Worm (Caenorhabditis elegans) whole organism, young adult: ENCODE measurements around the gene best-13.

Experiments used
- B0336.3 ChIP-seq: fragments of 200-800 bp; sonication (Bioruptor generic); IDR thresholded peaks from 2 replicates; pipeline ENCODE4 v1.3.6; 2022; ENCODE audit warnings: missing genetic modification characterization, missing compliant biosample characterization
- F22D6.2 ChIP-seq: sonication (generic microtip); optimal IDR thresholded peaks from 2 replicates; lab custom pipeline; 2016; ENCODE audit warnings: mild to moderate bottlenecking, missing genetic modification characterization, missing compliant biosample characterization
- F39B2.1 ChIP-seq: fragments of 200-800 bp; sonication (Bioruptor generic); IDR thresholded peaks from 2 replicates; pipeline ENCODE4 v1.3.6; 2022; ENCODE audit warnings: missing genetic modification reagents, missing genetic modification characterization, missing compliant biosample characterization
- K11D2.4 ChIP-seq: fragments of 200-800 bp; sonication (Bioruptor generic); IDR thresholded peaks from 2 replicates; pipeline ENCODE4 v1.3.6; 2022; ENCODE audit warnings: missing genetic modification reagents, missing genetic modification characterization, missing compliant biosample characterization
- T26A5.8 ChIP-seq: sonication (generic microtip); optimal IDR thresholded peaks from 2 replicates; lab custom pipeline; 2016; ENCODE audit warnings: missing genetic modification characterization, missing compliant biosample characterization
- ZK185.1 ChIP-seq: sonication (generic microtip); optimal IDR thresholded peaks from 2 replicates; lab custom pipeline; 2016; ENCODE audit warnings: mild to moderate bottlenecking, missing genetic modification characterization, missing compliant biosample characterization; ENCODE audit not compliant: poor library complexity, severe bottlenecking
- akir-1 ChIP-seq: fragments of 200-800 bp; sonication (Bioruptor generic); optimal IDR thresholded peaks from 2 replicates; lab custom pipeline; 2018; ENCODE audit warnings: mild to moderate bottlenecking, missing genetic modification characterization, moderate library complexity, missing compliant biosample characterization
- ama-1 ChIP-seq, 3 experiments: fragments of 150-350 bp in 1 of 3; sonication (generic microtip) in 2 of 3; optimal IDR thresholded peaks; 2 replicates each; lab custom pipeline; 2014 to 2018; ENCODE audit warnings: missing biosample characterization in 2 of 3, missing genetic modification characterization in 2 of 3, missing genetic modification reagents in 2 of 3
- attf-3 ChIP-seq: fragments of 200-800 bp; sonication (Bioruptor generic); conservative IDR thresholded peaks from 2 replicates; pipeline ENCODE4 v1.3.6; 2022; ENCODE audit warnings: missing genetic modification reagents, missing genetic modification characterization, missing compliant biosample characterization
- bed-1 ChIP-seq: fragments of 200-800 bp; sonication (Bioruptor generic); IDR thresholded peaks from 2 replicates; pipeline ENCODE4 v1.3.6; 2022; ENCODE audit warnings: missing genetic modification reagents, missing genetic modification characterization, missing compliant biosample characterization
- ceh-79 ChIP-seq: sonication (generic microtip); optimal IDR thresholded peaks from 2 replicates; lab custom pipeline; 2017; ENCODE audit warnings: mild to moderate bottlenecking, missing genetic modification characterization, missing compliant biosample characterization
- ceh-91 ChIP-seq: fragments of 200-800 bp; sonication (Bioruptor generic); IDR thresholded peaks from 2 replicates; pipeline ENCODE4 v1.3.6; 2022; ENCODE audit warnings: missing genetic modification reagents, missing genetic modification characterization, missing compliant biosample characterization
- chd-7 ChIP-seq: sonication (generic microtip); optimal IDR thresholded peaks from 2 replicates; lab custom pipeline; 2016; ENCODE audit warnings: mild to moderate bottlenecking, missing genetic modification characterization, moderate library complexity, missing compliant biosample characterization
- dox-1 ChIP-seq: fragments of 200-800 bp; sonication (Bioruptor generic); IDR thresholded peaks from 2 replicates; pipeline ENCODE4 v1.3.6; 2022; ENCODE audit warnings: missing genetic modification reagents, missing genetic modification characterization, missing compliant biosample characterization
- dpl-1 ChIP-seq: fragments of 150-350 bp; optimal IDR thresholded peaks from 2 replicates; lab custom pipeline; 2014; ENCODE audit warnings: missing biosample characterization, missing genetic modification reagents, missing genetic modification characterization
- efl-1 ChIP-seq: fragments of 150-350 bp; optimal IDR thresholded peaks from 2 replicates; lab custom pipeline; 2014; ENCODE audit warnings: missing biosample characterization, missing genetic modification reagents, missing genetic modification characterization
- egl-44 ChIP-seq: fragments of 200-800 bp; sonication (Bioruptor generic); IDR thresholded peaks from 2 replicates; pipeline ENCODE4 v1.3.6; 2022; ENCODE audit warnings: missing genetic modification reagents, missing genetic modification characterization, missing compliant biosample characterization
- egrh-3 ChIP-seq: fragments of 200-800 bp; sonication (Bioruptor generic); IDR thresholded peaks from 2 replicates; pipeline ENCODE4 v1.3.6; 2022; ENCODE audit warnings: missing genetic modification reagents, missing genetic modification characterization, missing compliant biosample characterization
- ets-4 ChIP-seq: fragments of 200-800 bp; sonication (Bioruptor generic); optimal IDR thresholded peaks from 2 replicates; lab custom pipeline; 2018; ENCODE audit warnings: mild to moderate bottlenecking, missing genetic modification characterization, missing compliant biosample characterization
- him-1 ChIP-seq: sonication (generic microtip); optimal IDR thresholded peaks from 2 replicates; lab custom pipeline; 2016; ENCODE audit warnings: missing genotype, missing genetic modification reagents, missing genetic modification characterization, missing compliant biosample characterization
- hrde-1 ChIP-seq: sonication (generic microtip); optimal IDR thresholded peaks from 2 replicates; lab custom pipeline; 2016; ENCODE audit warnings: missing genetic modification characterization, mild to moderate bottlenecking, missing compliant biosample characterization, moderate library complexity, missing genotype, missing genetic modification reagents, borderline replicate concordance
- let-526 ChIP-seq: fragments of 200-800 bp; sonication (Bioruptor generic); IDR thresholded peaks from 2 replicates; pipeline ENCODE4 v1.3.6; 2022; ENCODE audit warnings: missing genetic modification reagents, missing genetic modification characterization, missing compliant biosample characterization
- lin-35 ChIP-seq, 3 experiments: fragments of 150-350 bp in 2 of 3; sonication (generic microtip) in 1 of 3; optimal IDR thresholded peaks; 2 replicates each; lab custom pipeline; 2014 to 2018; ENCODE audit warnings: missing biosample characterization in 3 of 3, missing genetic modification characterization in 3 of 3, missing genetic modification reagents in 3 of 3
- lin-40 ChIP-seq: sonication (generic microtip); optimal IDR thresholded peaks from 2 replicates; lab custom pipeline; 2016; ENCODE audit warnings: missing genetic modification characterization, mild to moderate bottlenecking, missing compliant biosample characterization, missing genotype, missing genetic modification reagents
- lsl-1 ChIP-seq: fragments of 200-800 bp; sonication (Bioruptor generic); optimal IDR thresholded peaks from 2 replicates; lab custom pipeline; 2018; ENCODE audit warnings: mild to moderate bottlenecking, missing genetic modification characterization, moderate library complexity, missing compliant biosample characterization
- lsy-27 ChIP-seq: sonication (generic microtip); optimal IDR thresholded peaks from 2 replicates; lab custom pipeline; 2017; ENCODE audit warnings: missing genetic modification characterization, mild to moderate bottlenecking, missing compliant biosample characterization, antibody characterized with exemption, missing genotype, borderline replicate concordance; ENCODE audit not compliant: insufficient read depth
- madf-3 ChIP-seq: fragments of 200-800 bp; sonication (Bioruptor generic); IDR thresholded peaks from 2 replicates; pipeline ENCODE4 v1.3.6; 2022; ENCODE audit warnings: missing genetic modification reagents, missing genetic modification characterization, missing compliant biosample characterization
- madf-6 ChIP-seq: fragments of 200-800 bp; sonication (Bioruptor generic); IDR thresholded peaks from 2 replicates; pipeline ENCODE4 v1.3.6; 2022; ENCODE audit warnings: missing genetic modification reagents, missing genetic modification characterization, missing compliant biosample characterization
- mxl-1 ChIP-seq: sonication (generic microtip); optimal IDR thresholded peaks from 2 replicates; lab custom pipeline; 2016; ENCODE audit warnings: missing genetic modification characterization, missing compliant biosample characterization
- nhr-120 ChIP-seq: fragments of 200-800 bp; sonication (Bioruptor generic); IDR thresholded peaks from 2 replicates; pipeline ENCODE4 v1.3.6; 2022; ENCODE audit warnings: missing genetic modification characterization, missing compliant biosample characterization
- nhr-179 ChIP-seq: sonication (generic microtip); optimal IDR thresholded peaks from 2 replicates; lab custom pipeline; 2016; ENCODE audit warnings: mild to moderate bottlenecking, missing genetic modification characterization, missing compliant biosample characterization
- nhr-27 ChIP-seq: fragments of 200-800 bp; sonication (Bioruptor generic); optimal IDR thresholded peaks from 2 replicates; lab custom pipeline; 2018; ENCODE audit warnings: mild to moderate bottlenecking, missing genetic modification characterization, moderate library complexity, missing compliant biosample characterization
- nhr-80 ChIP-seq: sonication (generic microtip); optimal IDR thresholded peaks from 2 replicates; lab custom pipeline; 2016; ENCODE audit warnings: missing genetic modification characterization, missing compliant biosample characterization
- nhr-90 ChIP-seq: sonication (generic microtip); optimal IDR thresholded peaks from 2 replicates; lab custom pipeline; 2016; ENCODE audit warnings: missing genotype, mild to moderate bottlenecking, missing genetic modification characterization, missing compliant biosample characterization
- pha-4 ChIP-seq: fragments of 150-350 bp; sonication (generic microtip); optimal IDR thresholded peaks from 2 replicates; lab custom pipeline; 2014; ENCODE audit warnings: missing biosample characterization, missing genetic modification reagents, missing genetic modification characterization
- rcor-1 ChIP-seq: fragments of 200-800 bp; sonication (Bioruptor generic); IDR thresholded peaks from 2 replicates; pipeline ENCODE4 v1.3.6; 2022; ENCODE audit warnings: missing genetic modification reagents, missing genetic modification characterization, missing compliant biosample characterization
- rpc-1 ChIP-seq, 2 experiments: fragments of 150-350 bp in 1 of 2; sonication (generic microtip) in 1 of 2; optimal IDR thresholded peaks; 2 replicates each; lab custom pipeline; 2014 to 2018; ENCODE audit warnings: missing biosample characterization in 1 of 2, missing genetic modification characterization in 1 of 2, missing genetic modification reagents in 1 of 2, missing genotype in 1 of 2
- sea-2 ChIP-seq: fragments of 200-800 bp; sonication (Bioruptor generic); IDR thresholded peaks from 2 replicates; pipeline ENCODE4 v1.3.6; 2022; ENCODE audit warnings: missing genetic modification characterization, missing compliant biosample characterization
- snpc-1.1 ChIP-seq: sonication (generic microtip); optimal IDR thresholded peaks from 2 replicates; lab custom pipeline; 2017; ENCODE audit warnings: missing genetic modification characterization, mild to moderate bottlenecking, missing compliant biosample characterization, antibody characterized with exemption, moderate library complexity, missing genotype, missing genetic modification reagents; ENCODE audit not compliant: insufficient read depth
- snpc-3.4 ChIP-seq: sonication (generic microtip); optimal IDR thresholded peaks from 2 replicates; lab custom pipeline; 2017; ENCODE audit warnings: missing genetic modification characterization, mild to moderate bottlenecking, missing compliant biosample characterization, antibody characterized with exemption, moderate library complexity, missing genotype, missing genetic modification reagents
- somi-1 ChIP-seq: fragments of 200-800 bp; sonication (Bioruptor generic); optimal IDR thresholded peaks from 2 replicates; lab custom pipeline; 2018; ENCODE audit warnings: mild to moderate bottlenecking, missing genetic modification characterization, missing compliant biosample characterization
- tbx-9 ChIP-seq: sonication (generic microtip); optimal IDR thresholded peaks from 2 replicates; lab custom pipeline; 2016; ENCODE audit warnings: borderline replicate concordance, missing genetic modification characterization, inconsistent platforms, missing compliant biosample characterization
- unc-130 ChIP-seq: sonication (generic microtip); optimal IDR thresholded peaks from 2 replicates; lab custom pipeline; 2016; ENCODE audit warnings: missing genetic modification reagents, missing genetic modification characterization, missing compliant biosample characterization
- ztf-18 ChIP-seq: sonication (generic microtip); optimal IDR thresholded peaks from 2 replicates; lab custom pipeline; 2016; ENCODE audit warnings: missing genotype, mild to moderate bottlenecking, missing genetic modification characterization, missing compliant biosample characterization
- ztf-22 ChIP-seq: fragments of 200-800 bp; sonication (Bioruptor generic); optimal IDR thresholded peaks from 2 replicates; lab custom pipeline; 2018; ENCODE audit warnings: mild to moderate bottlenecking, missing genetic modification characterization, moderate library complexity, missing compliant biosample characterization
- ztf-25 ChIP-seq: fragments of 200-800 bp; sonication (Bioruptor generic); IDR thresholded peaks from 2 replicates; pipeline ENCODE4 v1.3.6; 2022; ENCODE audit warnings: missing genetic modification reagents, missing genetic modification characterization, missing compliant biosample characterization
- ztf-26 ChIP-seq: sonication (generic microtip); optimal IDR thresholded peaks from 2 replicates; lab custom pipeline; 2017; ENCODE audit warnings: missing genetic modification characterization, missing compliant biosample characterization
- ztf-28 ChIP-seq: fragments of 200-800 bp; sonication (Bioruptor generic); IDR thresholded peaks from 2 replicates; pipeline ENCODE4 v1.3.6; 2022; ENCODE audit warnings: missing genetic modification reagents, missing genetic modification characterization, missing compliant biosample characterization
- ztf-6 ChIP-seq: fragments of 200-800 bp; sonication (Bioruptor generic); IDR thresholded peaks from 2 replicates; pipeline ENCODE4 v1.3.6; 2022; ENCODE audit warnings: missing genetic modification reagents, missing genetic modification characterization, missing compliant biosample characterization

The best-13 gene

DNA sequence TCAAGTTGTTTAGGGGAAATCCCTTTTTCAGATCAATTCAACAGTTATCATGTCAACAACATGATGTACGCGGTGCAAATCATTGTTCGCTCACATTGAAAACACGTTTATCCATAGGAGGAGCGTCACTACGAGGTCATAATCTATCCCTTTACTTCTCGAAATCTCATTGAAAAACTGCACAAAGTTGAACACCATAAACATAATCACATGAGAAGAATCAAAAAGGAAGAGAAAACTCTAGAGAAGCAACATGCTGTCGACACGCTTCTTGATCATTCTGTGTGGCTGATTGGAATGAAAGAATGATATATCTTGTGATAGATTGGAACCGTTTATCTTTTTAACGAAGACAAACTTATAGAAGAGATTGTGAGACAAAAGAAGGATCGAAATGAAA, 35.8 kb upstream of the best-13 start (continued):
- TF ChIP-seq ceh-91 (GFP tag; lab: Robert Waterston, UW) (no peak), ama-1 (optimal IDR thresholded peaks at IDR 0.05; lab: Kevin White, UChicago) (no peak), ama-1 (GFP tag; optimal IDR thresholded peaks at IDR 0.05; lab: Kevin White, UChicago) (no peak), ztf-26 (peak; percentile 84), ztf-6 (GFP tag; lab: Robert Waterston, UW) (no peak), dpl-1 (GFP tag; lab: Kevin White, UChicago) (no peak), lsy-27 (tag; lab: Kevin White, UChicago) (no peak), bed-1 (GFP tag; lab: Robert Waterston, UW) (no peak), K11D2.4 (GFP tag; lab: Robert Waterston, UW) (peak; percentile 75; the same call in 1 of the 2 replicates), F39B2.1 (GFP tag; lab: Robert Waterston, UW) (no peak), ztf-25 (GFP tag; lab: Robert Waterston, UW) (no peak), F22D6.2 (tag; lab: Kevin White, UChicago) (peak; percentile 70), lsl-1 (GFP tag; lab: Kevin White, UChicago) (no peak), pha-4 (tag; lab: Kevin White, UChicago) (no peak), nhr-120 (no peak), ZK185.1 (no peak), ztf-18 (tag; lab: Kevin White, UChicago) (no peak), rcor-1 (no peak), ztf-28 (GFP tag; lab: Robert Waterston, UW) (no peak), akir-1 (GFP tag; lab: Kevin White, UChicago) (no peak), ztf-22 (GFP tag; lab: Kevin White, UChicago) (no peak), somi-1 (GFP tag; lab: Kevin White, UChicago) (peak; percentile 96), dox-1 (GFP tag; lab: Robert Waterston, UW) (no peak), nhr-90 (tag; lab: Kevin White, UChicago) (no peak), madf-6 (GFP tag; lab: Robert Waterston, UW) (no peak), ceh-79 (no peak), unc-130 (GFP tag; lab: Kevin White, UChicago) (no peak), attf-3 (GFP tag; lab: Robert Waterston, UW) (no peak), lin-40 (tag; lab: Kevin White, UChicago) (peak; percentile 84), nhr-80 (tag; lab: Kevin White, UChicago) (peak; percentile 3), mxl-1 (tag; lab: Kevin White, UChicago) (no peak), tbx-9 (tag; lab: Kevin White, UChicago) (no peak), snpc-3.4 (tag; lab: Kevin White, UChicago) (no peak), T26A5.8 (no peak), madf-3 (no peak), nhr-179 (tag; lab: Kevin White, UChicago) (no peak), hrde-1 (tag; lab: Kevin White, UChicago) (no peak), lin-35 (GFP tag; optimal IDR thresholded peaks at IDR 0.05; lab: Kevin White, UChicago) (no peak), egrh-3 (no peak), B0336.3 (GFP tag; lab: Robert Waterston, UW) (no peak), egl-44 (GFP tag; lab: Robert Waterston, UW) (no peak), rpc-1 (optimal IDR thresholded peaks at IDR 0.05; lab: Kevin White, UChicago) (no peak), rpc-1 (tag; optimal IDR thresholded peaks at IDR 0.05; lab: Kevin White, UChicago) (no peak), sea-2 (no peak), let-526 (GFP tag; lab: Robert Waterston, UW) (no peak), chd-7 (tag; lab: Kevin White, UChicago) (peak; percentile 26), ets-4 (GFP tag; lab: Kevin White, UChicago) (no peak), him-1 (no peak), snpc-1.1 (tag; lab: Kevin White, UChicago) (no peak), nhr-27 (tag; lab: Kevin White, UChicago) (no peak), efl-1 (GFP tag; lab: Kevin White, UChicago) (no peak)
